Worm (Caenorhabditis elegans) whole organism, L1 larva: ENCODE results near the gene F31E3.6.

ENCODE experiments used
- C04F5.9 ChIP-seq: sonication (generic microtip); optimal IDR thresholded peaks from 2 replicates; lab custom pipeline; 2016; ENCODE audit warnings: missing genetic modification characterization, missing compliant biosample characterization
- C16A3.4 ChIP-seq: fragments of 150-350 bp; optimal IDR thresholded peaks from 2 replicates; lab custom pipeline; 2014; ENCODE audit warnings: missing biosample characterization, missing genetic modification characterization
- F16B12.6 ChIP-seq: fragments of 150-350 bp; optimal IDR thresholded peaks from 2 replicates; lab custom pipeline; 2014; ENCODE audit warnings: missing biosample characterization, missing genetic modification characterization
- aha-1 ChIP-seq: fragments of 150-350 bp; optimal IDR thresholded peaks from 2 replicates; lab custom pipeline; 2014; ENCODE audit warnings: missing biosample characterization, missing genetic modification characterization
- aly-2 ChIP-seq: fragments of 150-350 bp; optimal IDR thresholded peaks from 2 replicates; lab custom pipeline; 2014; ENCODE audit warnings: missing biosample characterization, missing genetic modification characterization
- ama-1 ChIP-seq: fragments of 150-350 bp; optimal IDR thresholded peaks from 2 replicates; lab custom pipeline; 2014
- ceh-8 ChIP-seq: fragments of 200-800 bp; sonication (Bioruptor generic); optimal IDR thresholded peaks from 2 replicates; lab custom pipeline; 2018; ENCODE audit warnings: mild to moderate bottlenecking, missing genetic modification characterization, moderate library complexity, missing compliant biosample characterization
- ceh-88 ChIP-seq: fragments of 200-800 bp; sonication (Bioruptor generic); IDR thresholded peaks from 2 replicates; pipeline ENCODE4 v1.3.6; 2022; ENCODE audit warnings: missing genetic modification characterization, missing compliant biosample characterization
- ceh-90 ChIP-seq: sonication (generic microtip); optimal IDR thresholded peaks from 2 replicates; lab custom pipeline; 2016; ENCODE audit warnings: missing genetic modification characterization, missing compliant biosample characterization
- ces-1 ChIP-seq: fragments of 150-350 bp; optimal IDR thresholded peaks from 2 replicates; lab custom pipeline; 2014; ENCODE audit warnings: missing biosample characterization, missing genetic modification reagents, missing genetic modification characterization
- dsc-1 ChIP-seq: sonication (generic microtip); optimal IDR thresholded peaks from 2 replicates; lab custom pipeline; 2016; ENCODE audit warnings: mild to moderate bottlenecking, missing genetic modification characterization, missing compliant biosample characterization
- efl-1 ChIP-seq, 4 experiments: fragments of 150-350 bp; optimal IDR thresholded peaks in 3 of 4; peaks in 1 of 4; 1 replicate in 1 of 4; 2 replicates in 3 of 4; lab custom pipeline; 2014; ENCODE audit warnings: missing biosample characterization in 2 of 4, missing genetic modification characterization in 2 of 4, missing genetic modification reagents in 2 of 4
- efl-3 ChIP-seq: fragments of 200-800 bp; sonication (Bioruptor generic); optimal IDR thresholded peaks from 2 replicates; lab custom pipeline; 2018; ENCODE audit warnings: mild to moderate bottlenecking, missing genetic modification characterization, missing compliant biosample characterization
- egl-13 ChIP-seq: sonication (generic microtip); optimal IDR thresholded peaks from 2 replicates; lab custom pipeline; 2016; ENCODE audit warnings: missing genotype, missing genetic modification reagents, missing genetic modification characterization, missing compliant biosample characterization
- ets-5 ChIP-seq: fragments of 200-800 bp; sonication (Bioruptor generic); IDR thresholded peaks from 2 replicates; pipeline ENCODE4 v1.3.6; 2022; ENCODE audit warnings: missing genetic modification characterization, missing compliant biosample characterization
- fkh-10 ChIP-seq: sonication (generic microtip); optimal IDR thresholded peaks from 2 replicates; lab custom pipeline; 2017; ENCODE audit warnings: missing biosample characterization, missing genetic modification reagents, missing genetic modification characterization
- fkh-4 ChIP-seq: sonication (generic microtip); optimal IDR thresholded peaks from 2 replicates; lab custom pipeline; 2016; ENCODE audit warnings: missing compliant biosample characterization, missing genetic modification characterization, borderline replicate concordance
- fkh-8 ChIP-seq: sonication (generic microtip); optimal IDR thresholded peaks from 2 replicates; lab custom pipeline; 2016; ENCODE audit warnings: mild to moderate bottlenecking, missing genetic modification characterization, missing compliant biosample characterization
- fos-1 ChIP-seq: fragments of 150-350 bp; optimal IDR thresholded peaks from 2 replicates; lab custom pipeline; 2014; ENCODE audit warnings: missing biosample characterization, missing genetic modification characterization
- hlh-17 ChIP-seq: fragments of 200-800 bp; sonication (Bioruptor generic); optimal IDR thresholded peaks from 2 replicates; lab custom pipeline; 2018; ENCODE audit warnings: missing genetic modification characterization, mild to moderate bottlenecking, missing compliant biosample characterization, moderate library complexity, borderline replicate concordance
- hpl-2 ChIP-seq: fragments of 150-350 bp; optimal IDR thresholded peaks from 2 replicates; lab custom pipeline; 2014; ENCODE audit warnings: missing biosample characterization, missing genetic modification reagents, missing genetic modification characterization
- isw-1 ChIP-seq: fragments of 200-800 bp; sonication (Bioruptor generic); IDR thresholded peaks from 2 replicates; pipeline ENCODE4 v1.3.6; 2022; ENCODE audit warnings: missing genetic modification characterization, missing compliant biosample characterization
- jun-1 ChIP-seq: fragments of 150-350 bp; optimal IDR thresholded peaks from 2 replicates; lab custom pipeline; 2014; ENCODE audit warnings: missing biosample characterization, missing genetic modification reagents, missing genetic modification characterization
- lin-13 ChIP-seq: fragments of 150-350 bp; optimal IDR thresholded peaks from 2 replicates; lab custom pipeline; 2014; ENCODE audit warnings: missing biosample characterization, missing genetic modification reagents, missing genetic modification characterization
- lin-14 ChIP-seq: fragments of 200-800 bp; sonication (Bioruptor generic); optimal IDR thresholded peaks from 2 replicates; lab custom pipeline; 2018; ENCODE audit warnings: mild to moderate bottlenecking, missing genetic modification characterization, moderate library complexity, missing compliant biosample characterization
- lin-15B ChIP-seq: fragments of 150-350 bp; sonication (generic microtip); optimal IDR thresholded peaks from 3 replicates; lab custom pipeline; 2014; ENCODE audit warnings: missing biosample characterization, missing genetic modification characterization
- lin-35 ChIP-seq, 2 experiments: fragments of 150-350 bp; optimal IDR thresholded peaks; 2 replicates each; lab custom pipeline; 2014; ENCODE audit warnings: missing biosample characterization in 2 of 2, missing genetic modification characterization in 2 of 2, missing genetic modification reagents in 2 of 2
- lin-39 ChIP-seq: fragments of 150-350 bp; optimal IDR thresholded peaks from 2 replicates; lab custom pipeline; 2014; ENCODE audit warnings: missing biosample characterization, missing genetic modification reagents, missing genetic modification characterization
- lir-3 ChIP-seq: sonication (generic microtip); optimal IDR thresholded peaks from 2 replicates; lab custom pipeline; 2016; ENCODE audit warnings: mild to moderate bottlenecking, missing genetic modification characterization, moderate library complexity, missing compliant biosample characterization; ENCODE audit not compliant: poor library complexity
- lsy-2 ChIP-seq, 2 experiments: fragments of 150-350 bp; optimal IDR thresholded peaks; 2 replicates each; lab custom pipeline; 2014; ENCODE audit warnings: missing biosample characterization in 2 of 2, missing genetic modification characterization in 2 of 2
- mef-2 ChIP-seq: fragments of 150-350 bp; optimal IDR thresholded peaks from 2 replicates; lab custom pipeline; 2014; ENCODE audit warnings: missing biosample characterization, missing genetic modification characterization
- mep-1 ChIP-seq: fragments of 150-350 bp; optimal IDR thresholded peaks from 2 replicates; lab custom pipeline; 2014; ENCODE audit warnings: missing biosample characterization, missing genetic modification characterization
- nhr-11 ChIP-seq: fragments of 150-350 bp; optimal IDR thresholded peaks from 2 replicates; lab custom pipeline; 2014; ENCODE audit warnings: missing biosample characterization, missing genetic modification characterization
- nhr-12 ChIP-seq: sonication (generic microtip); optimal IDR thresholded peaks from 2 replicates; lab custom pipeline; 2017; ENCODE audit warnings: missing biosample characterization, missing genetic modification characterization
- nhr-19 ChIP-seq: fragments of 200-800 bp; sonication (Bioruptor generic); conservative IDR thresholded peaks from 2 replicates; pipeline ENCODE4 v1.3.6; 2022; ENCODE audit warnings: missing genetic modification characterization, missing compliant biosample characterization
- nhr-20 ChIP-seq: sonication (generic microtip); optimal IDR thresholded peaks from 2 replicates; lab custom pipeline; 2016; ENCODE audit warnings: mild to moderate bottlenecking, missing genetic modification characterization, missing compliant biosample characterization
- nhr-237 ChIP-seq: fragments of 150-350 bp; optimal IDR thresholded peaks from 2 replicates; lab custom pipeline; 2014; ENCODE audit warnings: missing biosample characterization, missing genetic modification characterization
- nhr-71 ChIP-seq: sonication (generic microtip); optimal IDR thresholded peaks from 2 replicates; lab custom pipeline; 2016; ENCODE audit warnings: mild to moderate bottlenecking, missing genetic modification characterization, moderate library complexity, missing compliant biosample characterization
- nhr-77 ChIP-seq: fragments of 150-350 bp; optimal IDR thresholded peaks from 2 replicates; lab custom pipeline; 2014; ENCODE audit warnings: missing biosample characterization, missing genetic modification characterization
- nhr-84 ChIP-seq: sonication (generic microtip); optimal IDR thresholded peaks from 2 replicates; lab custom pipeline; 2017; ENCODE audit warnings: missing biosample characterization, missing genetic modification characterization
- nhr-85 ChIP-seq: sonication (generic microtip); peaks from one replicate; lab custom pipeline; 2016; ENCODE audit warnings: missing genetic modification characterization, inconsistent platforms, missing compliant biosample characterization
- pag-3 ChIP-seq: sonication (generic microtip); optimal IDR thresholded peaks from 2 replicates; lab custom pipeline; 2017; ENCODE audit warnings: missing genetic modification characterization, mild to moderate bottlenecking, missing compliant biosample characterization, antibody characterized with exemption, borderline replicate concordance; ENCODE audit not compliant: insufficient read depth
- snpc-4 ChIP-seq: fragments of 150-350 bp; optimal IDR thresholded peaks from 2 replicates; lab custom pipeline; 2014; ENCODE audit warnings: missing biosample characterization, missing genetic modification characterization
- snu-23 ChIP-seq: sonication (generic microtip); optimal IDR thresholded peaks from 2 replicates; lab custom pipeline; 2016; ENCODE audit warnings: missing genetic modification characterization, missing compliant biosample characterization
- sox-4 ChIP-seq: sonication (generic microtip); optimal IDR thresholded peaks from 2 replicates; lab custom pipeline; 2016; ENCODE audit warnings: missing genetic modification characterization, missing compliant biosample characterization
- sptf-1 ChIP-seq: fragments of 150-350 bp; optimal IDR thresholded peaks from 2 replicates; lab custom pipeline; 2014; ENCODE audit warnings: missing biosample characterization, missing genetic modification characterization
- tlp-1 ChIP-seq: fragments of 150-350 bp; optimal IDR thresholded peaks from 2 replicates; lab custom pipeline; 2014; ENCODE audit warnings: missing biosample characterization, missing genetic modification characterization
- unc-62 ChIP-seq: fragments of 150-350 bp; optimal IDR thresholded peaks from 2 replicates; lab custom pipeline; 2014; ENCODE audit warnings: missing biosample characterization, missing genetic modification reagents, missing genetic modification characterization
- unc-86 ChIP-seq: sonication (generic microtip); optimal IDR thresholded peaks from 2 replicates; lab custom pipeline; 2016; ENCODE audit warnings: missing genetic modification characterization, missing compliant biosample characterization
- vab-15 ChIP-seq: sonication (generic microtip); optimal IDR thresholded peaks from 2 replicates; lab custom pipeline; 2017; ENCODE audit warnings: missing genotype, mild to moderate bottlenecking, missing genetic modification characterization, missing compliant biosample characterization
- xbp-1 ChIP-seq: sonication (generic microtip); optimal IDR thresholded peaks from 2 replicates; lab custom pipeline; 2016; ENCODE audit warnings: missing genetic modification characterization, missing compliant biosample characterization

The F31E3.6 gene

ce11 chrIII:6961937-6962504, 19.9 kb upstream of the F31E3.6 start, which contains the start of the genes rpn-6.1 and F57B9.1 (continued):
- TF ChIP-seq lir-3 (tag; lab: Kevin White, UChicago): no peak

DNA sequence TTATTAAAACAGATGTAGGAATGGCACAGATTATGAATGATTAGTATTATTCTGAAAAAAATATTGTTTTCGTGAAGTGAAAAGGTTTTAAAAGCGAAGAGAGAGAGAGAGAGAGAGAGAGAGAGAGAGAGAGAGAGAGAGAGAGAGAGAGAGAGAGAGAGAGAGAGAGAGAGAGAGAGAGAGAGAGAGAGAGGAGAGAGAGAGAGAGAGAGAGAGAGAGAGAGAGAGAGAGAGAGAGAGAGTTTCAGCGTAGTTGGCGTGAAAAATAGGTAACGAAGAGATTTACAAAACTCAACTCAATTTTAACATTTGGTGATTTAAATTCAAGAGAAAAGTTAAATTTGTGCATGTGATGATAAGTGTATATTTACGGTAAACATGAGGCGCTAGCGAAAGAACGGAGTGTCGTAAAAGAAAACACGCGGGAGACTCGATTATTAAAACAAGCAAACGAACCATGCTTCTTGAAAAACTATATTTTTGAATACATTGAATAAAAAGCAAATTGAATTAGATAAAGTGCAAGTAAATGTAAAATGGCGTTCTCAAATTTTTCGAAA, 13.7 kb upstream of the F31E3.6 start, which contains the start of gene panl-2:
Gene panl-2, minus strand, starts transcription at position 51 of the 560 bp plus-strand sequence.
- TF ChIP-seq nhr-20 (tag; lab: Kevin White, UChicago) (peak; percentile 11), ceh-8 (GFP tag; lab: Kevin White, UChicago) (no peak), lin-15B (tag; lab: Kevin White, UChicago) (no peak), fkh-4 (no peak), egl-13 (tag; lab: Kevin White, UChicago) (no peak), ceh-88 (GFP tag; lab: Robert Waterston, UW) (no peak), efl-3 (GFP tag; lab: Kevin White, UChicago) (no peak), lin-13 (peak; percentile 12), snu-23 (GFP tag; lab: Kevin White, UChicago) (peak; percentile 53), hpl-2 (GFP tag; lab: Kevin White, UChicago) (no peak), nhr-11 (tag; lab: Kevin White, UChicago) (no peak), mef-2 (tag; lab: Kevin White, UChicago) (no peak), efl-1 (optimal IDR thresholded peaks at IDR 0.05; lab: Kevin White, UChicago) (peak; percentile 91 to 95), efl-1 (GFP tag; optimal IDR thresholded peaks at IDR 0.05 in 1 of 2; lab: Kevin White, UChicago) (peak; percentile 90 to 99), fos-1 (tag; lab: Kevin White, UChicago) (no peak), nhr-12 (no peak), lin-35 (GFP tag; optimal IDR thresholded peaks at IDR 0.05; lab: Kevin White, UChicago) (peak; percentile 90 to 95), lin-14 (GFP tag; lab: Kevin White, UChicago) (peak; percentile 30), nhr-77 (tag; lab: Kevin White, UChicago) (no peak), nhr-237 (tag; lab: Kevin White, UChicago) (no peak), unc-86 (tag; lab: Kevin White, UChicago) (peak; percentile 7), aly-2 (no peak), ceh-90 (tag; lab: Kevin White, UChicago) (no peak), fkh-10 (GFP tag; lab: Kevin White, UChicago) (no peak), nhr-85 (tag; lab: Kevin White, UChicago) (no peak), pag-3 (tag; lab: Kevin White, UChicago) (no peak), unc-62 (GFP tag; lab: Kevin White, UChicago) (no peak), vab-15 (tag; lab: Kevin White, UChicago) (no peak), fkh-8 (tag; lab: Kevin White, UChicago) (peak; percentile 17), nhr-19 (GFP tag; lab: Robert Waterston, UW) (peak; percentile 41), xbp-1 (tag; lab: Kevin White, UChicago) (peak; percentile 36), sptf-1 (tag; lab: Kevin White, UChicago) (no peak), nhr-84 (tag; lab: Kevin White, UChicago) (no peak), ama-1 (no peak), C16A3.4 (tag; lab: Kevin White, UChicago) (peak; percentile 54), ces-1 (no peak), sox-4 (tag; lab: Kevin White, UChicago) (no peak), C04F5.9 (peak; percentile 42), lin-39 (tag; lab: Kevin White, UChicago) (no peak), ets-5 (no peak), F16B12.6 (tag; lab: Kevin White, UChicago) (peak; percentile 24), mep-1 (tag; lab: Kevin White, UChicago) (peak; percentile 16), dsc-1 (tag; lab: Kevin White, UChicago) (no peak), aha-1 (no peak), tlp-1 (no peak), isw-1 (peak; percentile 34), jun-1 (no peak), lsy-2 (tag; optimal IDR thresholded peaks at IDR 0.05; lab: Kevin White, UChicago) (peak; percentile 82 to 94), hlh-17 (GFP tag; lab: Kevin White, UChicago) (no peak), nhr-71 (peak; percentile 43), snpc-4 (tag; lab: Kevin White, UChicago) (no peak)
